Worm (Caenorhabditis elegans) whole organism, young adult: ENCODE results near the gene T26A5.2.

ENCODE experiments used
- ama-1 ChIP-seq, 3 experiments: fragments of 150-350 bp in 1 of 3; sonication (generic microtip) in 2 of 3; optimal IDR thresholded peaks; 2 replicates each; lab custom pipeline; 2014 to 2018; ENCODE audit warnings: missing biosample characterization in 2 of 3, missing genetic modification characterization in 2 of 3, missing genetic modification reagents in 2 of 3
- chd-7 ChIP-seq: sonication (generic microtip); optimal IDR thresholded peaks from 2 replicates; lab custom pipeline; 2016; ENCODE audit warnings: mild to moderate bottlenecking, missing genetic modification characterization, moderate library complexity, missing compliant biosample characterization
- dpl-1 ChIP-seq: fragments of 150-350 bp; optimal IDR thresholded peaks from 2 replicates; lab custom pipeline; 2014; ENCODE audit warnings: missing biosample characterization, missing genetic modification reagents, missing genetic modification characterization
- lin-35 ChIP-seq, 3 experiments: fragments of 150-350 bp in 2 of 3; sonication (generic microtip) in 1 of 3; optimal IDR thresholded peaks; 2 replicates each; lab custom pipeline; 2014 to 2018; ENCODE audit warnings: missing biosample characterization in 3 of 3, missing genetic modification characterization in 3 of 3, missing genetic modification reagents in 3 of 3
- lir-1 ChIP-seq: fragments of 200-800 bp; sonication (Bioruptor generic); conservative IDR thresholded peaks from 2 replicates; pipeline ENCODE4 v1.3.6; 2022; ENCODE audit warnings: missing genetic modification reagents, missing genetic modification characterization, missing compliant biosample characterization
- madf-10 ChIP-seq: sonication (generic microtip); optimal IDR thresholded peaks from 2 replicates; lab custom pipeline; 2016; ENCODE audit warnings: mild to moderate bottlenecking, missing genetic modification characterization, missing compliant biosample characterization

- TF ChIP-seq dpl-1 (GFP tag; lab: Kevin White, UChicago) (no peak), madf-10 (tag; lab: Kevin White, UChicago) (no peak), chd-7 (tag; lab: Kevin White, UChicago) (no peak), lin-35 (GFP tag; optimal IDR thresholded peaks at IDR 0.05; lab: Kevin White, UChicago) (no peak), ama-1 (optimal IDR thresholded peaks at IDR 0.05; lab: Kevin White, UChicago) (no peak), ama-1 (GFP tag; optimal IDR thresholded peaks at IDR 0.05; lab: Kevin White, UChicago) (no peak), lir-1 (GFP tag; lab: Robert Waterston, UW) (no peak)
Observed at ce11 chrIII:6500032-6500564, 33.0 kb downstream of the T26A5.2 start, which contains the start of gene F23F12.3.
